Worm (Caenorhabditis elegans) whole organism, L3 larva: ENCODE data around the gene dhs-16.

Source experiments
- elt-2 ChIP-seq: sonication (generic microtip); optimal IDR thresholded peaks from 2 replicates; lab custom pipeline; 2016; ENCODE audit warnings: missing genetic modification reagents, mild to moderate bottlenecking, missing genetic modification characterization, missing compliant biosample characterization
- nhr-237 ChIP-seq: fragments of 150-350 bp; optimal IDR thresholded peaks from 2 replicates; lab custom pipeline; 2014; ENCODE audit warnings: missing biosample characterization, missing genetic modification characterization
- pha-4 ChIP-seq: fragments of 150-350 bp; optimal IDR thresholded peaks from 2 replicates; lab custom pipeline; 2014; ENCODE audit warnings: missing biosample characterization, missing genetic modification reagents, missing genetic modification characterization
- unc-62 ChIP-seq: fragments of 150-350 bp; sonication (generic microtip); optimal IDR thresholded peaks from 4 replicates; lab custom pipeline; 2014; ENCODE audit warnings: missing biosample characterization, missing genetic modification reagents, missing genetic modification characterization
- zag-1 ChIP-seq: fragments of 150-350 bp; optimal IDR thresholded peaks from 2 replicates; lab custom pipeline; 2014; ENCODE audit warnings: missing biosample characterization, missing genetic modification characterization
- ztf-4 ChIP-seq: fragments of 150-350 bp; optimal IDR thresholded peaks from 2 replicates; lab custom pipeline; 2014; ENCODE audit warnings: missing biosample characterization, missing genetic modification characterization

ce11 chrV:6016097-6016496 is 32.6 kb downstream of the dhs-16 start:
- no peak for TF ChIP-seq elt-2 (tag; lab: Kevin White, UChicago)
- TF ChIP-seq nhr-237 (tag; lab: Kevin White, UChicago): no peak
- TF ChIP-seq unc-62: no peak
- TF ChIP-seq zag-1 (tag; lab: Kevin White, UChicago): no peak
- no peak for TF ChIP-seq ztf-4 (tag; lab: Kevin White, UChicago)
- TF ChIP-seq pha-4 (tag; lab: Kevin White, UChicago): no peak
